Worm (Caenorhabditis elegans) whole organism, L1 larva: ENCODE measurements around the gene F41F3.9.

ENCODE experiments used
- C16A3.4 ChIP-seq: fragments of 150-350 bp; optimal IDR thresholded peaks from 2 replicates; lab custom pipeline; 2014; ENCODE audit warnings: missing biosample characterization, missing genetic modification characterization
- C34B4.2 ChIP-seq: sonication (generic microtip); optimal IDR thresholded peaks from 2 replicates; lab custom pipeline; 2017; ENCODE audit warnings: mild to moderate bottlenecking, missing genetic modification characterization, missing compliant biosample characterization
- Y116A8C.19 ChIP-seq: sonication (generic microtip); optimal IDR thresholded peaks from 2 replicates; lab custom pipeline; 2016; ENCODE audit warnings: missing compliant biosample characterization, missing genetic modification characterization, borderline replicate concordance
- alr-1 ChIP-seq: fragments of 200-800 bp; sonication (Bioruptor generic); optimal IDR thresholded peaks from 2 replicates; lab custom pipeline; 2018; ENCODE audit warnings: borderline replicate concordance, mild to moderate bottlenecking, missing genetic modification characterization, missing compliant biosample characterization
- aly-2 ChIP-seq: fragments of 150-350 bp; optimal IDR thresholded peaks from 2 replicates; lab custom pipeline; 2014; ENCODE audit warnings: missing biosample characterization, missing genetic modification characterization
- ama-1 ChIP-seq: fragments of 150-350 bp; optimal IDR thresholded peaks from 2 replicates; lab custom pipeline; 2014
- ceh-63 ChIP-seq: fragments of 200-800 bp; sonication (Bioruptor generic); optimal IDR thresholded peaks from 2 replicates; lab custom pipeline; 2018; ENCODE audit warnings: mild to moderate bottlenecking, missing genetic modification characterization, missing compliant biosample characterization
- ceh-8 ChIP-seq: fragments of 200-800 bp; sonication (Bioruptor generic); optimal IDR thresholded peaks from 2 replicates; lab custom pipeline; 2018; ENCODE audit warnings: mild to moderate bottlenecking, missing genetic modification characterization, moderate library complexity, missing compliant biosample characterization
- ceh-82 ChIP-seq, 3 experiments: fragments of 150-350 bp in 1 of 3; sonication (generic microtip) in 2 of 3; optimal IDR thresholded peaks; 2 replicates each; lab custom pipeline; 2014 to 2017; ENCODE audit warnings: missing biosample characterization in 3 of 3, missing genetic modification characterization in 3 of 3
- ceh-88 ChIP-seq: fragments of 200-800 bp; sonication (Bioruptor generic); IDR thresholded peaks from 2 replicates; pipeline ENCODE4 v1.3.6; 2022; ENCODE audit warnings: missing genetic modification characterization, missing compliant biosample characterization
- ces-1 ChIP-seq: fragments of 150-350 bp; optimal IDR thresholded peaks from 2 replicates; lab custom pipeline; 2014; ENCODE audit warnings: missing biosample characterization, missing genetic modification reagents, missing genetic modification characterization
- efl-3 ChIP-seq: fragments of 200-800 bp; sonication (Bioruptor generic); optimal IDR thresholded peaks from 2 replicates; lab custom pipeline; 2018; ENCODE audit warnings: mild to moderate bottlenecking, missing genetic modification characterization, missing compliant biosample characterization
- egl-13 ChIP-seq: sonication (generic microtip); optimal IDR thresholded peaks from 2 replicates; lab custom pipeline; 2016; ENCODE audit warnings: missing genotype, missing genetic modification reagents, missing genetic modification characterization, missing compliant biosample characterization
- ets-5 ChIP-seq: fragments of 200-800 bp; sonication (Bioruptor generic); IDR thresholded peaks from 2 replicates; pipeline ENCODE4 v1.3.6; 2022; ENCODE audit warnings: missing genetic modification characterization, missing compliant biosample characterization
- fkh-10 ChIP-seq: sonication (generic microtip); optimal IDR thresholded peaks from 2 replicates; lab custom pipeline; 2017; ENCODE audit warnings: missing biosample characterization, missing genetic modification reagents, missing genetic modification characterization
- fkh-4 ChIP-seq: sonication (generic microtip); optimal IDR thresholded peaks from 2 replicates; lab custom pipeline; 2016; ENCODE audit warnings: missing compliant biosample characterization, missing genetic modification characterization, borderline replicate concordance
- fos-1 ChIP-seq: fragments of 150-350 bp; optimal IDR thresholded peaks from 2 replicates; lab custom pipeline; 2014; ENCODE audit warnings: missing biosample characterization, missing genetic modification characterization
- hpl-2 ChIP-seq: fragments of 150-350 bp; optimal IDR thresholded peaks from 2 replicates; lab custom pipeline; 2014; ENCODE audit warnings: missing biosample characterization, missing genetic modification reagents, missing genetic modification characterization
- irx-1 ChIP-seq: sonication (generic microtip); optimal IDR thresholded peaks from 2 replicates; lab custom pipeline; 2016; ENCODE audit warnings: missing genetic modification characterization, missing compliant biosample characterization
- lin-14 ChIP-seq: fragments of 200-800 bp; sonication (Bioruptor generic); optimal IDR thresholded peaks from 2 replicates; lab custom pipeline; 2018; ENCODE audit warnings: mild to moderate bottlenecking, missing genetic modification characterization, moderate library complexity, missing compliant biosample characterization
- lin-15B ChIP-seq: fragments of 150-350 bp; sonication (generic microtip); optimal IDR thresholded peaks from 3 replicates; lab custom pipeline; 2014; ENCODE audit warnings: missing biosample characterization, missing genetic modification characterization
- lin-39 ChIP-seq: fragments of 150-350 bp; optimal IDR thresholded peaks from 2 replicates; lab custom pipeline; 2014; ENCODE audit warnings: missing biosample characterization, missing genetic modification reagents, missing genetic modification characterization
- lir-3 ChIP-seq: sonication (generic microtip); optimal IDR thresholded peaks from 2 replicates; lab custom pipeline; 2016; ENCODE audit warnings: mild to moderate bottlenecking, missing genetic modification characterization, moderate library complexity, missing compliant biosample characterization; ENCODE audit not compliant: poor library complexity
- lsy-2 ChIP-seq, 2 experiments: fragments of 150-350 bp; optimal IDR thresholded peaks; 2 replicates each; lab custom pipeline; 2014; ENCODE audit warnings: missing biosample characterization in 2 of 2, missing genetic modification characterization in 2 of 2
- mdl-1 ChIP-seq, 2 experiments: fragments of 150-350 bp; optimal IDR thresholded peaks; 2 replicates each; lab custom pipeline; 2014 to 2017; ENCODE audit warnings: missing biosample characterization in 2 of 2, missing genetic modification characterization in 2 of 2, inconsistent platforms in 1 of 2
- nhr-12 ChIP-seq: sonication (generic microtip); optimal IDR thresholded peaks from 2 replicates; lab custom pipeline; 2017; ENCODE audit warnings: missing biosample characterization, missing genetic modification characterization
- nhr-76 ChIP-seq: sonication (generic microtip); optimal IDR thresholded peaks from 2 replicates; lab custom pipeline; 2017; ENCODE audit warnings: missing biosample characterization, missing genetic modification characterization
- nhr-84 ChIP-seq: sonication (generic microtip); optimal IDR thresholded peaks from 2 replicates; lab custom pipeline; 2017; ENCODE audit warnings: missing biosample characterization, missing genetic modification characterization
- nhr-85 ChIP-seq: sonication (generic microtip); peaks from one replicate; lab custom pipeline; 2016; ENCODE audit warnings: missing genetic modification characterization, inconsistent platforms, missing compliant biosample characterization
- nhr-90 ChIP-seq: sonication (generic microtip); optimal IDR thresholded peaks from 2 replicates; lab custom pipeline; 2016; ENCODE audit warnings: mild to moderate bottlenecking, missing genetic modification characterization, missing compliant biosample characterization; ENCODE audit not compliant: poor library complexity
- pag-3 ChIP-seq: sonication (generic microtip); optimal IDR thresholded peaks from 2 replicates; lab custom pipeline; 2017; ENCODE audit warnings: missing genetic modification characterization, mild to moderate bottlenecking, missing compliant biosample characterization, antibody characterized with exemption, borderline replicate concordance; ENCODE audit not compliant: insufficient read depth
- pax-3 ChIP-seq: fragments of 200-800 bp; sonication (Bioruptor generic); optimal IDR thresholded peaks from 2 replicates; lab custom pipeline; 2018; ENCODE audit warnings: mild to moderate bottlenecking, missing genetic modification characterization, moderate library complexity, missing compliant biosample characterization
- rnt-1 ChIP-seq: sonication (generic microtip); optimal IDR thresholded peaks from 2 replicates; lab custom pipeline; 2016; ENCODE audit warnings: mild to moderate bottlenecking, missing genetic modification characterization, moderate library complexity, missing compliant biosample characterization
- snpc-4 ChIP-seq: fragments of 150-350 bp; optimal IDR thresholded peaks from 2 replicates; lab custom pipeline; 2014; ENCODE audit warnings: missing biosample characterization, missing genetic modification characterization
- snu-23 ChIP-seq: sonication (generic microtip); optimal IDR thresholded peaks from 2 replicates; lab custom pipeline; 2016; ENCODE audit warnings: missing genetic modification characterization, missing compliant biosample characterization
- sox-4 ChIP-seq: sonication (generic microtip); optimal IDR thresholded peaks from 2 replicates; lab custom pipeline; 2016; ENCODE audit warnings: missing genetic modification characterization, missing compliant biosample characterization
- sup-37 ChIP-seq: fragments of 200-800 bp; sonication (Bioruptor generic); optimal IDR thresholded peaks from 2 replicates; lab custom pipeline; 2018; ENCODE audit warnings: mild to moderate bottlenecking, missing genetic modification characterization, missing compliant biosample characterization
- unc-130 ChIP-seq: fragments of 150-350 bp; optimal IDR thresholded peaks from 2 replicates; lab custom pipeline; 2017; ENCODE audit warnings: missing biosample characterization, missing genetic modification characterization, inconsistent platforms
- unc-98 ChIP-seq: fragments of 200-800 bp; sonication (Bioruptor generic); IDR thresholded peaks from 2 replicates; pipeline ENCODE4 v1.3.6; 2022; ENCODE audit warnings: missing genetic modification characterization, missing compliant biosample characterization
- vab-15 ChIP-seq: sonication (generic microtip); optimal IDR thresholded peaks from 2 replicates; lab custom pipeline; 2017; ENCODE audit warnings: missing genotype, mild to moderate bottlenecking, missing genetic modification characterization, missing compliant biosample characterization
- zag-1 ChIP-seq: fragments of 150-350 bp; optimal IDR thresholded peaks from 2 replicates; lab custom pipeline; 2014; ENCODE audit warnings: missing biosample characterization, missing genetic modification characterization
- zip-4 ChIP-seq: fragments of 200-800 bp; sonication (Bioruptor generic); optimal IDR thresholded peaks from 2 replicates; lab custom pipeline; 2018; ENCODE audit warnings: mild to moderate bottlenecking, missing genetic modification characterization, moderate library complexity, missing compliant biosample characterization

F41F3.9 gene

DNA sequence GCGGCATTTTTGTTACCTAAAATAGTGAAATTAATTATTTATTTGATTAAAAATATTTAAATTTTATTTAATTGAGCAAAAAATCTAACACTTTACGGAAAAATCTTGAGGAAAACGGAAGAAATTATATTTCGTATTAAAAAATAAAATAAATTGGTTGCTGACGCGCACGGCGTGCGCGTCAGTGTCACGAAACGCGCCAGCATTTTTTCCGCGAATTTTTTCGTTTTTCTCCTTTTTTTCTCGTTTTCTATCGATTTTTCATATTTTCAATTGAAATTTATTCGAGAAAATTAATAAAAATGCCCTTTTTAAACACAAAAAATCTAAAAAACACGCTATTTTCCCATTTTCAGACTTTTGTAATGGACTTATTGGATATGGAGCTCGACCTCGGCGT is 39.5 kb upstream of the F41F3.9 start, which contains the start of the genes Y61A9LA.10 and F54D11.4 (continued):
- TF ChIP-seq C34B4.2 (no peak), ceh-63 (GFP tag; lab: Kevin White, UChicago) (no peak), sup-37 (GFP tag; lab: Kevin White, UChicago) (no peak), ama-1 (lab: Kevin White, UChicago) (no peak), rnt-1 (tag; lab: Kevin White, UChicago) (no peak), nhr-12 (tag; lab: Kevin White, UChicago) (no peak), zip-4 (GFP tag; lab: Kevin White, UChicago) (no peak), pag-3 (tag; lab: Kevin White, UChicago) (no peak), snpc-4 (tag; lab: Kevin White, UChicago) (peak; percentile 13), unc-130 (no peak), fkh-10 (GFP tag; lab: Kevin White, UChicago) (no peak), ets-5 (no peak), aly-2 (no peak), hpl-2 (GFP tag; lab: Kevin White, UChicago) (peak; percentile 15), C16A3.4 (tag; lab: Kevin White, UChicago) (peak; percentile 39), nhr-76 (tag; lab: Kevin White, UChicago) (no peak), lsy-2 (tag; optimal IDR thresholded peaks at IDR 0.05; lab: Kevin White, UChicago) (peak; percentile 70 to 78), ces-1 (GFP tag; lab: Kevin White, UChicago) (no peak), pax-3 (tag; lab: Kevin White, UChicago) (no peak), unc-98 (GFP tag; lab: Robert Waterston, UW) (no peak), lin-15B (tag; lab: Kevin White, UChicago) (peak; percentile 36), ceh-82 (tag; optimal IDR thresholded peaks at IDR 0.05; lab: Kevin White, UChicago) (peak; percentile 34 to 52 (median 35)), ceh-8 (no peak), alr-1 (tag; lab: Kevin White, UChicago) (no peak), mdl-1 (tag; optimal IDR thresholded peaks at IDR 0.05; lab: Kevin White, UChicago) (no peak), fos-1 (tag; lab: Kevin White, UChicago) (peak; percentile 11), nhr-84 (tag; lab: Kevin White, UChicago) (no peak), fkh-4 (tag; lab: Kevin White, UChicago) (no peak), Y116A8C.19 (tag; lab: Kevin White, UChicago) (no peak), zag-1 (tag; lab: Kevin White, UChicago) (no peak), sox-4 (tag; lab: Kevin White, UChicago) (peak; percentile 24), lin-14 (GFP tag; lab: Kevin White, UChicago) (no peak), snu-23 (GFP tag; lab: Kevin White, UChicago) (peak; percentile 63), lir-3 (no peak), nhr-90 (tag; lab: Kevin White, UChicago) (peak; percentile 69), egl-13 (tag; lab: Kevin White, UChicago) (peak; percentile 48), vab-15 (no peak), efl-3 (no peak), irx-1 (tag; lab: Kevin White, UChicago) (peak; percentile 58), ceh-88 (no peak), nhr-85 (tag; lab: Kevin White, UChicago) (peak; percentile 79)

DNA sequence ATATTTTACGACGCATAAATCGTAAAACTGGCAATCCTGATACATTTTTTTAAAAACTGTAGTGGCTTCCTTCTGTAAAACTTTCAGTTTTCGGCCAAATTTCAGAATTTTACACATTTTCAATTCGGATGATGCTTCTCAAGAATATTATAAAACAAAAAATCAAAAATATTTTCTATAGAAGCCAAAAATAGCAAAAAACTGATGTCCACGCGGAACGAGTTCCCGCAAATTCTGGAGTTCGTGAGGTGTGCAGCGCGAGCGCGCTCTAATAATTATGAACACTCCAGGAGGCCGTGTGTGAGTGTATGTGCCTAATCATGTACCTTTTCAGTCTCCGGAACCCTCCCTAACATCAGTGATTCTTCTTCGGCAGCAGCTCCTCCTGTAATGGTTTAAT is 38.0 kb upstream of the F41F3.9 start, which contains the start of gene sumv-2:
sumv-2 (plus strand) TSS at position 301 of the 400 bp plus-strand sequence.
- no peak for TF ChIP-seq lin-39 (tag; lab: Kevin White, UChicago)
- TF ChIP-seq nhr-85 (tag; lab: Kevin White, UChicago), result peak; percentile 5
